Worm (Caenorhabditis elegans): ENCODE data around the gene jnk-1.

DNA sequence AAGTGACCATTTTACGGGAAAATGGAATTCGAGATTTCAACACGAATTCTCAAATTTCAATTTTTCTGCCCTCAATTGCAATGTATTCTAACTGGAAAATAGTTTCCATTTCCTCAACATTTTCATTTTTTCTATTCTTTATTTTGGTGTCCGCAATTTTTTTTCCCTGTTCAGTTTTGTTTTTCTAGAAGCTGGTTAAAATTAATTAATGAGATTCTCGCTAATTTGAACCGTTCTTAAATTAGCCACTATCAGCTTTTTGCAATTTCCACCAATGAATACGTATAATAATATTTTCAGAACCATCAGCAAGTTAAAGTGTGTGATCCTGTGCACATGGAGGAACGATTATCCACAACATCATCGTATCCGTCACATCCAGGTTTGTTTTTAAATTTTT lies at the start of gene jnk-1:
- no peak for TF ChIP-seq elt-3 (tag; optimal IDR thresholded peaks at IDR 0.05)
- TF ChIP-seq snpc-4 (tag; optimal IDR thresholded peaks at IDR 0.05), result no peak
- TF ChIP-seq unc-62 (GFP tag; optimal IDR thresholded peaks at IDR 0.05), result no peak
- TF ChIP-seq nhr-237 (tag; optimal IDR thresholded peaks at IDR 0.05), result no peak
- TF ChIP-seq mab-5 (tag; optimal IDR thresholded peaks at IDR 0.05), result no peak
- no peak for TF ChIP-seq R02D3.7 (tag; optimal IDR thresholded peaks at IDR 0.05)
- no peak for TF ChIP-seq ztf-11 (tag; optimal IDR thresholded peaks at IDR 0.05)
- no peak for TF ChIP-seq Y55F3AM.14 (GFP tag; optimal IDR thresholded peaks at IDR 0.05)
- no peak for TF ChIP-seq alr-1 (tag; optimal IDR thresholded peaks at IDR 0.05)
